Worm (Caenorhabditis elegans) whole organism, L1 larva: ENCODE results near the gene alx-1.

Experiments
- aha-1 ChIP-seq: fragments of 150-350 bp; optimal IDR thresholded peaks from 2 replicates; lab custom pipeline; 2014; ENCODE audit warnings: missing biosample characterization, missing genetic modification characterization
- ceh-82 ChIP-seq, 3 experiments: fragments of 150-350 bp in 1 of 3; sonication (generic microtip) in 2 of 3; optimal IDR thresholded peaks; 2 replicates each; lab custom pipeline; 2014 to 2017; ENCODE audit warnings: missing biosample characterization in 3 of 3, missing genetic modification characterization in 3 of 3
- ces-1 ChIP-seq: fragments of 150-350 bp; optimal IDR thresholded peaks from 2 replicates; lab custom pipeline; 2014; ENCODE audit warnings: missing biosample characterization, missing genetic modification reagents, missing genetic modification characterization
- egl-13 ChIP-seq: sonication (generic microtip); optimal IDR thresholded peaks from 2 replicates; lab custom pipeline; 2016; ENCODE audit warnings: missing genotype, missing genetic modification reagents, missing genetic modification characterization, missing compliant biosample characterization
- elt-2 ChIP-seq: sonication (generic microtip); optimal IDR thresholded peaks from 2 replicates; lab custom pipeline; 2016; ENCODE audit warnings: missing genetic modification characterization, mild to moderate bottlenecking, inconsistent platforms, missing compliant biosample characterization, missing genetic modification reagents
- elt-3 ChIP-seq, 6 experiments: fragments of 150-350 bp in 1 of 6; sonication (generic microtip); optimal IDR thresholded peaks; 2 replicates each; lab custom pipeline; 2017 to 2018; ENCODE audit warnings: missing biosample characterization in 6 of 6, missing genetic modification characterization in 6 of 6, inconsistent platforms in 1 of 6
- hpl-2 ChIP-seq: fragments of 150-350 bp; optimal IDR thresholded peaks from 2 replicates; lab custom pipeline; 2014; ENCODE audit warnings: missing biosample characterization, missing genetic modification reagents, missing genetic modification characterization
- mdl-1 ChIP-seq, 2 experiments: fragments of 150-350 bp; optimal IDR thresholded peaks; 2 replicates each; lab custom pipeline; 2014 to 2017; ENCODE audit warnings: missing biosample characterization in 2 of 2, missing genetic modification characterization in 2 of 2, inconsistent platforms in 1 of 2
- nhr-28 ChIP-seq: fragments of 150-350 bp; optimal IDR thresholded peaks from 2 replicates; lab custom pipeline; 2014; ENCODE audit warnings: missing biosample characterization, missing genetic modification characterization
- xbp-1 ChIP-seq: sonication (generic microtip); optimal IDR thresholded peaks from 2 replicates; lab custom pipeline; 2016; ENCODE audit warnings: missing genetic modification characterization, missing compliant biosample characterization
- ztf-4 ChIP-seq: fragments of 150-350 bp; optimal IDR thresholded peaks from 2 replicates; lab custom pipeline; 2014; ENCODE audit warnings: missing biosample characterization, missing genetic modification characterization

DNA sequence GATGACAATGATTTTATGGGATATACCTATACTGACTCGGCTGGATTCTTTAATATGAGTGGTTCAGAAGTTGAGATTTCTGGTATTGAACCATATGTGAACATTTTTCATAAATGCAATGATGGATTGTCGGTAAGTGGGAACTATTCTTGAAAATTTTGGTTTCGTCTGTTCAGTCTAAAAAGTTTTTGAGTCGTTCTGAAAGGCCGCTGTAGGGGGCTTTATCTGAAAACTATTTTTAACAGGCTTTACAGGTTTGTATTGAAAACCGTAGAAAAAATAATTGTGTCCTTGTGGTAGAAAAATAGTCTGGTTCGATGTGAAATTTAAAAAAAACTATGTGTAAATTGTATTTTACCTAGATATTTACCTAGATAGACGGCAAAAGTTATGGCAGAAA is 27.6 kb upstream of the alx-1 start:
- TF ChIP-seq elt-2: no peak
- no peak for TF ChIP-seq ceh-82 (tag; optimal IDR thresholded peaks at IDR 0.05; lab: Kevin White, UChicago)
- TF ChIP-seq elt-3 (tag; optimal IDR thresholded peaks at IDR 0.05; lab: Kevin White, UChicago): no peak
- TF ChIP-seq aha-1 (tag; lab: Kevin White, UChicago): no peak
- no peak for TF ChIP-seq nhr-28
- no peak for TF ChIP-seq ces-1 (GFP tag; lab: Kevin White, UChicago)
- TF ChIP-seq ztf-4: no peak
- TF ChIP-seq egl-13 (tag; lab: Kevin White, UChicago): no peak
- TF ChIP-seq hpl-2: no peak
- no peak for TF ChIP-seq xbp-1 (tag; lab: Kevin White, UChicago)
- TF ChIP-seq mdl-1 (tag; optimal IDR thresholded peaks at IDR 0.05; lab: Kevin White, UChicago): no peak
